Fruit fly (Drosophila melanogaster) whole organism, embryonic: ENCODE measurements around the gene trx.

ENCODE experiments used
- C15 ChIP-seq: fragments of 200-800 bp; sonication (Bioruptor generic); IDR thresholded peaks from 3 replicates; pipeline ENCODE4 v1.3.6; 2022; ENCODE audit warnings: missing biosample characterization, missing genetic modification characterization
- CG1024 ChIP-seq: fragments of 200-800 bp; sonication (Bioruptor generic); IDR thresholded peaks from 2 replicates; pipeline ENCODE4 v1.3.6; 2022; ENCODE audit warnings: missing biosample characterization, missing genetic modification characterization
- CG10366 ChIP-seq: fragments of 200-800 bp; sonication (Bioruptor generic); IDR thresholded peaks from 2 replicates; pipeline ENCODE4 v1.3.6; 2022; ENCODE audit warnings: missing biosample characterization, missing genetic modification characterization
- CG14014 ChIP-seq: fragments of 200-800 bp; sonication (Bioruptor generic); IDR thresholded peaks from 2 replicates; pipeline ENCODE4 v1.3.6; 2022; ENCODE audit warnings: missing biosample characterization, missing genetic modification characterization
- CG14050 ChIP-seq: fragments of 200-800 bp; sonication (Bioruptor generic); IDR thresholded peaks from 3 replicates; pipeline ENCODE4 v1.3.6; 2022; ENCODE audit warnings: missing biosample characterization, missing genetic modification characterization
- CG14965 ChIP-seq: fragments of 200-800 bp; sonication (Bioruptor generic); optimal IDR thresholded peaks from 2 replicates; lab custom pipeline; 2016; ENCODE audit warnings: missing biosample characterization, missing genetic modification characterization, borderline replicate concordance
- CG2199 ChIP-seq: fragments of 200-800 bp; sonication (Bioruptor generic); IDR thresholded peaks from 3 replicates; pipeline ENCODE4 v1.3.6; 2022; ENCODE audit warnings: missing biosample characterization, missing genetic modification characterization
- CG2889 ChIP-seq: fragments of 200-800 bp; sonication (Bioruptor generic); IDR thresholded peaks from 3 replicates; pipeline ENCODE4 v1.3.6; 2022; ENCODE audit warnings: missing biosample characterization, missing genetic modification characterization
- CG32772 ChIP-seq: fragments of 200-800 bp; sonication (Bioruptor generic); IDR thresholded peaks from 2 replicates; pipeline ENCODE4 v1.3.6; 2022; ENCODE audit warnings: missing biosample characterization, missing genetic modification characterization
- CG33557 ChIP-seq: fragments of 200-800 bp; sonication (Bioruptor generic); optimal IDR thresholded peaks from 2 replicates; lab custom pipeline; 2019; ENCODE audit warnings: missing biosample characterization, mild to moderate bottlenecking, missing genetic modification characterization, moderate library complexity
- CG3847 ChIP-seq: fragments of 200-800 bp; sonication (Bioruptor generic); IDR thresholded peaks from 2 replicates; pipeline ENCODE4 v1.3.6; 2022; ENCODE audit warnings: missing biosample characterization, missing genetic modification characterization
- CG42726 ChIP-seq: fragments of 200-800 bp; sonication (Bioruptor generic); IDR thresholded peaks from 2 replicates; pipeline ENCODE4 v1.3.6; 2022; ENCODE audit warnings: missing biosample characterization, missing genetic modification characterization; ENCODE audit not compliant: partially characterized antibody
- CG4424 ChIP-seq: fragments of 200-800 bp; sonication (Bioruptor generic); optimal IDR thresholded peaks from 3 replicates; lab custom pipeline; 2016; ENCODE audit warnings: missing biosample characterization, missing genetic modification characterization
- CG6175 ChIP-seq: fragments of 200-800 bp; sonication (Bioruptor generic); IDR thresholded peaks from 3 replicates; pipeline ENCODE4 v1.3.6; 2022; ENCODE audit warnings: missing biosample characterization, missing genetic modification characterization
- CG6254 ChIP-seq: fragments of 200-800 bp; sonication (Bioruptor generic); optimal IDR thresholded peaks from 3 replicates; lab custom pipeline; 2017; ENCODE audit warnings: mild to moderate bottlenecking, missing biosample characterization, missing genetic modification reagents, missing genetic modification characterization
- CG7556 ChIP-seq: fragments of 200-800 bp; sonication (Bioruptor generic); optimal IDR thresholded peaks from 2 replicates; lab custom pipeline; 2017; ENCODE audit warnings: missing biosample characterization, mild to moderate bottlenecking, missing genetic modification characterization
- CG8281 ChIP-seq: fragments of 200-800 bp; sonication (Bioruptor generic); optimal IDR thresholded peaks from 2 replicates; lab custom pipeline; 2018; ENCODE audit warnings: missing biosample characterization, mild to moderate bottlenecking, missing genetic modification characterization, moderate library complexity
- CG9727 ChIP-seq: fragments of 200-800 bp; sonication (Bioruptor generic); optimal IDR thresholded peaks from 3 replicates; lab custom pipeline; 2017; ENCODE audit warnings: missing biosample characterization, mild to moderate bottlenecking, missing genetic modification characterization
- Chrac-16 ChIP-seq: fragments of 200-800 bp; sonication (Bioruptor generic); optimal IDR thresholded peaks from 3 replicates; lab custom pipeline; 2016; ENCODE audit warnings: missing biosample characterization, missing genetic modification characterization
- Dip2 ChIP-seq: fragments of 200-800 bp; sonication (Bioruptor generic); IDR thresholded peaks from 2 replicates; pipeline ENCODE4 v1.3.6; 2022; ENCODE audit warnings: missing biosample characterization, missing genetic modification characterization
- Eip74EF ChIP-seq, 2 experiments: fragments of 200-800 bp in 1 of 2; fragments of >200 bp in 1 of 2; sonication (Bioruptor generic) in 1 of 2; optimal IDR thresholded peaks; 2 replicates each; lab custom pipeline; 2017 to 2019; ENCODE audit warnings: missing biosample characterization in 2 of 2, missing genetic modification characterization in 2 of 2, mild to moderate bottlenecking in 1 of 2, moderate library complexity in 1 of 2
- Lim3 ChIP-seq: fragments of 200-800 bp; sonication (Bioruptor generic); IDR thresholded peaks from 2 replicates; pipeline ENCODE4 v1.3.6; 2022; ENCODE audit warnings: missing biosample characterization, missing genetic modification characterization
- NFAT ChIP-seq: fragments of 200-800 bp; sonication (Bioruptor generic); IDR thresholded peaks from 2 replicates; pipeline ENCODE4 v1.3.6; 2022; ENCODE audit warnings: missing biosample characterization, missing genetic modification characterization
- Six4 ChIP-seq: fragments of 200-800 bp; sonication (Bioruptor generic); optimal IDR thresholded peaks from 2 replicates; lab custom pipeline; 2016; ENCODE audit warnings: missing biosample characterization, missing genetic modification characterization
- ara ChIP-seq: fragments of 200-800 bp; sonication (Bioruptor generic); IDR thresholded peaks from 2 replicates; pipeline ENCODE4 v1.3.6; 2022; ENCODE audit warnings: missing biosample characterization, missing genetic modification characterization
- az2 ChIP-seq: fragments of 200-800 bp; sonication (Bioruptor generic); optimal IDR thresholded peaks from 3 replicates; lab custom pipeline; 2016; ENCODE audit warnings: missing biosample characterization, missing genetic modification characterization
- bbx ChIP-seq: fragments of 200-800 bp; sonication (Bioruptor generic); IDR thresholded peaks from 2 replicates; pipeline ENCODE4 v1.3.6; 2022; ENCODE audit warnings: missing biosample characterization, missing genetic modification characterization; ENCODE audit not compliant: partially characterized antibody
- dm ChIP-seq: fragments of 200-800 bp; sonication (Bioruptor generic); optimal IDR thresholded peaks from 3 replicates; lab custom pipeline; 2016; ENCODE audit warnings: missing biosample characterization, missing genetic modification characterization
- dpn ChIP-seq, 2 experiments: fragments of 200-800 bp; sonication (Bioruptor generic); optimal IDR thresholded peaks; 3 replicates each; lab custom pipeline; 2016; ENCODE audit warnings: missing biosample characterization in 2 of 2, missing genetic modification characterization in 2 of 2
- ems ChIP-seq: fragments of 200-800 bp; sonication (Bioruptor generic); optimal IDR thresholded peaks from 3 replicates; lab custom pipeline; 2016; ENCODE audit warnings: missing biosample characterization, missing genetic modification characterization
- ewg ChIP-seq: fragments of 200-800 bp; sonication (Bioruptor generic); optimal IDR thresholded peaks from 3 replicates; lab custom pipeline; 2017; ENCODE audit warnings: mild to moderate bottlenecking, missing biosample characterization, missing genetic modification reagents, missing genetic modification characterization
- eyg ChIP-seq: fragments of 200-800 bp; sonication (Bioruptor generic); optimal IDR thresholded peaks from 3 replicates; lab custom pipeline; 2016; ENCODE audit warnings: missing biosample characterization, missing genetic modification characterization
- fd3F ChIP-seq: fragments of 200-800 bp; sonication (Bioruptor generic); optimal IDR thresholded peaks from 2 replicates; lab custom pipeline; 2018; ENCODE audit warnings: missing biosample characterization, mild to moderate bottlenecking, missing genetic modification characterization, moderate library complexity
- fd64A ChIP-seq: fragments of 200-800 bp; sonication (Bioruptor generic); optimal IDR thresholded peaks from 3 replicates; lab custom pipeline; 2018; ENCODE audit warnings: missing biosample characterization, mild to moderate bottlenecking, missing genetic modification characterization
- grau ChIP-seq: fragments of 200-800 bp; optimal IDR thresholded peaks from 3 replicates; lab custom pipeline; 2019; ENCODE audit warnings: missing biosample characterization, mild to moderate bottlenecking, missing genetic modification characterization, moderate library complexity
- ham ChIP-seq: fragments of 200-800 bp; sonication (Bioruptor generic); IDR thresholded peaks from 2 replicates; pipeline ENCODE4 v1.3.6; 2022; ENCODE audit warnings: missing biosample characterization, missing genetic modification characterization
- hkb ChIP-seq, 2 experiments: fragments of 200-800 bp in 1 of 2; fragments of >200 bp in 1 of 2; sonication (Bioruptor generic) in 1 of 2; IDR thresholded peaks in 1 of 2; optimal IDR thresholded peaks in 1 of 2; 2 replicates each; pipeline versions ENCODE4 v1.3.6 to Lab custom; 2017 to 2022; ENCODE audit warnings: missing biosample characterization in 1 of 2, missing genetic modification characterization in 1 of 2
- jumu ChIP-seq: fragments of 200-800 bp; sonication (Bioruptor generic); optimal IDR thresholded peaks from 3 replicates; lab custom pipeline; 2016; ENCODE audit warnings: missing biosample characterization, missing genetic modification characterization
- knrl ChIP-seq: fragments of 200-800 bp; sonication (Bioruptor generic); IDR thresholded peaks from 3 replicates; pipeline ENCODE4 v1.3.6; 2022; ENCODE audit warnings: missing biosample characterization, missing genetic modification characterization; ENCODE audit not compliant: partially characterized antibody
- lola ChIP-seq, 3 experiments: fragments of >200 bp in 2 of 3; fragments of 200-800 bp in 1 of 3; sonication (Bioruptor generic) in 1 of 3; optimal IDR thresholded peaks; 2 replicates each; lab custom pipeline; 2017 to 2019; ENCODE audit warnings: missing biosample characterization in 3 of 3, missing genetic modification characterization in 3 of 3, mild to moderate bottlenecking in 1 of 3, moderate library complexity in 1 of 3
- p53 ChIP-seq: fragments of 200-800 bp; sonication (Bioruptor generic); optimal IDR thresholded peaks from 2 replicates; lab custom pipeline; 2016; ENCODE audit warnings: missing biosample characterization, missing genetic modification characterization
- prd ChIP-seq, 3 experiments: fragments of >200 bp in 2 of 3; fragments of 200-800 bp in 1 of 3; sonication (Bioruptor generic) in 1 of 3; optimal IDR thresholded peaks in 2 of 3; IDR thresholded peaks in 1 of 3; 2 replicates in 2 of 3; 3 replicates in 1 of 3; pipeline versions ENCODE4 v1.3.6 to Lab custom; 2017 to 2022; ENCODE audit warnings: missing biosample characterization in 1 of 3, missing genetic modification characterization in 1 of 3
- so ChIP-seq: fragments of 200-800 bp; sonication (Bioruptor generic); IDR thresholded peaks from 3 replicates; pipeline ENCODE4 v1.3.6; 2022; ENCODE audit warnings: missing biosample characterization, missing genetic modification characterization
- tgo ChIP-seq: fragments of 200-800 bp; sonication (Bioruptor generic); IDR thresholded peaks from 3 replicates; pipeline ENCODE4 v1.3.6; 2022; ENCODE audit warnings: missing biosample characterization, missing genetic modification characterization
- trem ChIP-seq: fragments of 200-800 bp; optimal IDR thresholded peaks from 3 replicates; lab custom pipeline; 2019; ENCODE audit warnings: missing biosample characterization, mild to moderate bottlenecking, missing genetic modification characterization, moderate library complexity
- twi ChIP-seq: fragments of 200-800 bp; optimal IDR thresholded peaks from 2 replicates; lab custom pipeline; 2019; ENCODE audit warnings: missing biosample characterization, mild to moderate bottlenecking, missing genetic modification characterization, moderate library complexity
- usp ChIP-seq: fragments of >200 bp; optimal IDR thresholded peaks from 2 replicates; lab custom pipeline; 2017; ENCODE audit warnings: missing biosample characterization, missing genetic modification characterization
- zfh2 ChIP-seq: fragments of 200-800 bp; sonication (Bioruptor generic); optimal IDR thresholded peaks from 2 replicates; lab custom pipeline; 2016; ENCODE audit warnings: missing biosample characterization, missing genetic modification characterization

trx gene

dm6 chr3R:14289958-14290835, 3.5 kb upstream of the trx start (continued):
- no peak for TF ChIP-seq ewg (GFP tag; lab: Kevin White, UChicago)
- no peak for TF ChIP-seq CG6254 (GFP tag; lab: Kevin White, UChicago)
- peak in 1 of 2 experiments; percentile 57 for TF ChIP-seq Eip74EF (GFP tag; optimal IDR thresholded peaks at IDR 0.05; lab: Kevin White, UChicago)
- TF ChIP-seq knrl = no peak
- peak; percentile 28 for TF ChIP-seq CG7556 (GFP tag; lab: Kevin White, UChicago)
- TF ChIP-seq Dip2 (GFP tag; lab: Robert Waterston, UW) = no peak
- no peak for TF ChIP-seq Lim3 (GFP tag; lab: Robert Waterston, UW)
- TF ChIP-seq CG33557 (GFP tag; lab: Kevin White, UChicago) = no peak
- no peak for TF ChIP-seq CG8281 (tag; lab: Kevin White, UChicago)
- TF ChIP-seq CG10366 = no peak
- no peak for TF ChIP-seq CG6175
- peak; percentile 82 for TF ChIP-seq grau
- TF ChIP-seq CG3847 (GFP tag; lab: Robert Waterston, UW) = no peak
- peak; percentile 19; the same call in 1 of the 3 replicates for TF ChIP-seq tgo (GFP tag; lab: Robert Waterston, UW)
- TF ChIP-seq az2 (GFP tag; lab: Kevin White, UChicago) = no peak
- TF ChIP-seq fd64A (GFP tag; lab: Kevin White, UChicago) = no peak
- no peak for TF ChIP-seq NFAT
- no peak for TF ChIP-seq p53 (GFP tag; lab: Kevin White, UChicago)
- no peak for TF ChIP-seq trem (tag; lab: Kevin White, UChicago)
- no peak for TF ChIP-seq bbx (GFP tag; lab: Robert Waterston, UW)
- no peak for TF ChIP-seq dm (GFP tag; lab: Kevin White, UChicago)
- TF ChIP-seq ara = no peak
- TF ChIP-seq Chrac-16 (GFP tag; lab: Kevin White, UChicago) = no peak
- no peak for TF ChIP-seq fd3F (GFP tag; lab: Kevin White, UChicago)
- no peak for TF ChIP-seq Six4 (GFP tag; lab: Kevin White, UChicago)
- TF ChIP-seq CG14050 (GFP tag; lab: Robert Waterston, UW) = no peak
- TF ChIP-seq prd (optimal IDR thresholded peaks at IDR 0.05; lab: Kevin White, UChicago) = no peak
- no peak for TF ChIP-seq prd (GFP tag; IDR thresholded peaks at IDR 0.05; lab: Robert Waterston, UW)
- TF ChIP-seq CG4424 (GFP tag; lab: Kevin White, UChicago) = no peak
- TF ChIP-seq ems (GFP tag; lab: Kevin White, UChicago) = no peak
- peak in 1 of 2 experiments; percentile 8 for TF ChIP-seq dpn (GFP tag; optimal IDR thresholded peaks at IDR 0.05; lab: Kevin White, UChicago)
- no peak for TF ChIP-seq CG42726 (GFP tag; lab: Robert Waterston, UW)
- no peak for TF ChIP-seq hkb (optimal IDR thresholded peaks at IDR 0.05; lab: Kevin White, UChicago)
- TF ChIP-seq hkb (GFP tag; IDR thresholded peaks at IDR 0.05; lab: Robert Waterston, UW) = no peak
- TF ChIP-seq CG2889 (GFP tag; lab: Robert Waterston, UW) = no peak
- 0 out of 3 replicates have a peak, but pooled peaks have one; percentile 9 for TF ChIP-seq so (GFP tag; lab: Robert Waterston, UW)
- TF ChIP-seq CG9727 (GFP tag; lab: Kevin White, UChicago) = no peak
- TF ChIP-seq twi (tag; lab: Kevin White, UChicago) = no peak
- no peak for TF ChIP-seq usp (GFP tag; lab: Kevin White, UChicago)
- no peak for TF ChIP-seq eyg (GFP tag; lab: Kevin White, UChicago)
- no peak for TF ChIP-seq zfh2 (GFP tag; lab: Kevin White, UChicago)
- TF ChIP-seq CG1024 = no peak
- no peak for TF ChIP-seq ham (GFP tag; lab: Robert Waterston, UW)
- TF ChIP-seq CG14014 (GFP tag; lab: Robert Waterston, UW) = no peak
- TF ChIP-seq CG32772 (GFP tag; lab: Robert Waterston, UW) = no peak
- TF ChIP-seq C15 = no peak
- TF ChIP-seq CG14965 (GFP tag; lab: Kevin White, UChicago) = no peak
- TF ChIP-seq jumu (GFP tag; lab: Kevin White, UChicago) = no peak
- no peak for TF ChIP-seq lola (GFP tag; optimal IDR thresholded peaks at IDR 0.05; lab: Kevin White, UChicago)
- TF ChIP-seq CG2199 (GFP tag; lab: Robert Waterston, UW) = no peak
